Worm (Caenorhabditis elegans): ENCODE results near the gene sup-10.
A peak's percentile ranks its signal among the peaks of the same experiment; 100 is the strongest.

Gene sup-10

ce11 chrX:17516941-17517340 lies 11.2 kb upstream of the sup-10 start (continued):
- peak in 1 of 2 experiments; percentile 2 for TF ChIP-seq lsy-2 (tag; optimal IDR thresholded peaks at IDR 0.05)
- TF ChIP-seq F37D6.2 (tag; optimal IDR thresholded peaks at IDR 0.05): no peak
- no peak for TF ChIP-seq nhr-41 (GFP tag; IDR thresholded peaks at IDR 0.05)
- no peak for TF ChIP-seq ctbp-1 (GFP tag; IDR thresholded peaks at IDR 0.05)
- no peak for TF ChIP-seq jun-1 (tag; optimal IDR thresholded peaks at IDR 0.05)
- no peak for TF ChIP-seq ceh-44 (GFP tag; IDR thresholded peaks at IDR 0.05)
- no peak for TF ChIP-seq cey-2 (tag; optimal IDR thresholded peaks at IDR 0.05; ENCODE audit: borderline replicate concordance, insufficient read depth)
- peak in 1 of 2 experiments; percentile 46 for TF ChIP-seq mdl-1 (tag; optimal IDR thresholded peaks at IDR 0.05)
- no peak for TF ChIP-seq mxl-3 (GFP tag; optimal IDR thresholded peaks at IDR 0.05)
- TF ChIP-seq nhr-11 (tag; optimal IDR thresholded peaks at IDR 0.05): no peak
- TF ChIP-seq lim-7 (GFP tag; IDR thresholded peaks at IDR 0.05): no peak
- no peak for TF ChIP-seq daf-12 (tag; optimal IDR thresholded peaks at IDR 0.05)
- no peak for TF ChIP-seq nhr-111 (GFP tag; optimal IDR thresholded peaks at IDR 0.05)
- TF ChIP-seq snpc-1.2 (GFP tag; IDR thresholded peaks at IDR 0.05): no peak
- TF ChIP-seq lin-29 (GFP tag; IDR thresholded peaks at IDR 0.05): no peak

DNA sequence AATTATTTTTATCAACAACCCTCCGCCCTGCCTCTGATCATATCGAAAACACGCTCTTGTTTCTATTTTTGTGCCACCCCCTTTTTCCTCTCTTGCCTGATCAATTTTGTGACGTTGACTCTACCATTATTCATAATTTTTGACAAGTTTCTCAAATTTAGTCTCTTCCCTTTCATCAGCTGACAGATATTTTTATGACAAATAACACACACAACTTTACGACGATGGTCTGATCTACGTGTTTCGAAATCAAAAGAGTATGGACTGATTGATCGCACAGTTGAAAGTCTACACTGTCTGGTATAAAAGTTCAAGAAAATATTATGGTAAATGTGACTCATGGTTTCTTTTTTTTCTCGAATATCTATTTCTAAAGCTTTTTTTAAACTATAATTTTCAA lies 10.3 kb upstream of the sup-10 start:
- TF ChIP-seq attf-4 (tag; optimal IDR thresholded peaks at IDR 0.05) (no peak), unc-62 (GFP tag; optimal IDR thresholded peaks at IDR 0.05 in 1 of 2) (peak in 1 of 2 experiments; percentile 39), unc-62 (tag; optimal IDR thresholded peaks at IDR 0.05) (no peak), hlh-30 (tag; optimal IDR thresholded peaks at IDR 0.05; ENCODE audit: insufficient read depth) (peak; percentile 0)

DNA sequence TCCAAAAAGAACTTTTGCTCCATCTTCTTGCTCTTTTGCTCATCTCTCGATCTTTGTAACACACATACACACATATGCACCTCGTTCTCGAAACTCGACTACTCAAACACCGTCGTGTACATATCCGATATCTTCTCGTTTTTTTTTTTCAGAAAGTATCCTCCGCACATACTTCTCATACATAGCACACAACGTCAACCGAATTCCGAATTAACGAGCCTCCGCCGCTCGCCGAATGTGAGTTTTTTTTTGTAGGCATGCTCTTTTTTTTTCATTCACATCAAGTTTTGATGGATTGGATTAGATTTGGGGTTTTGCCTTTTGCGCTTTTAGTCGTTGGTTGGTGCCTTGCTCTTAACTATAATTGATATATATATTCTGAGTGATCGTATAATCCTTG lies 9.9 kb upstream of the sup-10 start:
- TF ChIP-seq ctbp-1 (GFP tag; IDR thresholded peaks at IDR 0.05) (peak; percentile 60), fkh-10 (GFP tag; optimal IDR thresholded peaks at IDR 0.05) (peak; percentile 25), spr-3 (GFP tag; optimal IDR thresholded peaks at IDR 0.05) (no peak), fos-1 (tag; optimal IDR thresholded peaks at IDR 0.05) (no peak)

ce11 chrX:17519476-17519875 lies 8.7 kb upstream of the sup-10 start:
- TF ChIP-seq set-16 (GFP tag; IDR thresholded peaks at IDR 0.05) (peak; percentile 64), ztf-11 (tag; optimal IDR thresholded peaks at IDR 0.05) (no peak), rbr-2 (tag; optimal IDR thresholded peaks at IDR 0.05) (peak; percentile 44), ztf-7 (tag; optimal IDR thresholded peaks at IDR 0.05) (no peak), skn-1 (tag; optimal IDR thresholded peaks at IDR 0.05) (no peak), mep-1 (tag; optimal IDR thresholded peaks at IDR 0.05) (peak; percentile 64), ctbp-1 (GFP tag; IDR thresholded peaks at IDR 0.05) (no peak; the same call in 1 of the 2 replicates), fos-1 (tag; optimal IDR thresholded peaks at IDR 0.05) (no peak), egl-27 (tag; optimal IDR thresholded peaks at IDR 0.05) (no peak), mxl-3 (GFP tag; optimal IDR thresholded peaks at IDR 0.05) (no peak), Y75B8A.6 (GFP tag; IDR thresholded peaks at IDR 0.05) (no peak), unc-130 (GFP tag; optimal IDR thresholded peaks at IDR 0.05) (no peak), attf-4 (tag; optimal IDR thresholded peaks at IDR 0.05) (no peak), nhr-77 (tag; optimal IDR thresholded peaks at IDR 0.05) (no peak), lim-7 (GFP tag; IDR thresholded peaks at IDR 0.05) (no peak), daf-8 (GFP tag; IDR thresholded peaks at IDR 0.05) (no peak), nhr-28 (tag; optimal IDR thresholded peaks at IDR 0.05) (no peak), daf-12 (tag; optimal IDR thresholded peaks at IDR 0.05) (no peak), gei-8 (GFP tag; optimal IDR thresholded peaks at IDR 0.05) (no peak), arid-1 (GFP tag; conservative IDR thresholded peaks at IDR 0.05) (no peak), ama-1 (optimal IDR thresholded peaks at IDR 0.05) (no peak), zip-11 (GFP tag; IDR thresholded peaks at IDR 0.05) (no peak), ZK546.5 (tag; optimal IDR thresholded peaks at IDR 0.05) (no peak), Y5F2A.4 (GFP tag; optimal IDR thresholded peaks at IDR 0.05) (no peak), hmg-1.1 (GFP tag; IDR thresholded peaks at IDR 0.05) (peak; percentile 70), dmd-8 (GFP tag; IDR thresholded peaks at IDR 0.05) (no peak), nhr-102 (tag; optimal IDR thresholded peaks at IDR 0.05) (no peak), Y105C5A.15 (GFP tag; IDR thresholded peaks at IDR 0.05) (no peak), unc-62 (GFP tag; optimal IDR thresholded peaks at IDR 0.05 in 1 of 2) (peak in 1 of 2 experiments; percentile 66), unc-62 (tag; optimal IDR thresholded peaks at IDR 0.05) (no peak), dmd-6 (GFP tag; IDR thresholded peaks at IDR 0.05) (0 out of 2 replicates have a peak, but pooled peaks have one; percentile 10), mes-2 (tag; optimal IDR thresholded peaks at IDR 0.05; ENCODE audit: poor library complexity, severe bottlenecking) (no peak), dmd-9 (GFP tag; IDR thresholded peaks at IDR 0.05) (no peak)
